Worm (Caenorhabditis elegans): ENCODE results near the gene F46E10.18.

Gene F46E10.18

DNA sequence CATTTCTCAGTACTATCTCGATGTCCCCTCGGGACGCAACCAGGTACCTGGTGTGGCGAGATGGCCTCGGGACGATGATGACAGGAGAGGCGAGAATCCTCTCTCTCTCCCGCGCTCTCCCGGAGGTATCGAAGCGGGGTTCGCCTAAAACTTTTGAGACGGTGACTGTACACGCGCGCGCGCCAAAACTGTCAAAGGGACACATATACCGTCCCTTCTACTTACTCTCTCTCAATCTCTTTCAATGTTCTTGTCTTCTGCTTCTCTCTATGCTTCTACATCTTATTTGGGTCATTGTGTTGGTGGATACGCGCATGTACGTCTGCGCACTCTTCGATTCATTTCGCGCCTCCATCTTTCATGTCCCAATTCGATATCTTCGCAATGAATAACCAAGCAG is 21.0 kb downstream of the F46E10.18 start:
- TF ChIP-seq F49E8.2 (tag; optimal IDR thresholded peaks at IDR 0.05; ENCODE audit: insufficient read depth) (no peak), atf-7 (tag; optimal IDR thresholded peaks at IDR 0.05) (peak; percentile 0), lin-40 (tag; optimal IDR thresholded peaks at IDR 0.05) (no peak), Y79H2A.3 (GFP tag; conservative IDR thresholded peaks at IDR 0.05) (no peak), hsf-1 (GFP tag; IDR thresholded peaks at IDR 0.05) (no peak), lsl-1 (GFP tag; optimal IDR thresholded peaks at IDR 0.05) (no peak), ceh-27 (GFP tag; optimal IDR thresholded peaks at IDR 0.05) (peak; percentile 14), ztf-26 (tag; optimal IDR thresholded peaks at IDR 0.05) (peak; percentile 5), Y67H2A.10 (GFP tag; conservative IDR thresholded peaks at IDR 0.05) (no peak), hmg-20 (GFP tag; IDR thresholded peaks at IDR 0.05) (no peak), let-607 (tag; optimal IDR thresholded peaks at IDR 0.05) (no peak), nhr-120 (GFP tag; IDR thresholded peaks at IDR 0.05) (no peak), zfh-2 (GFP tag; conservative IDR thresholded peaks at IDR 0.05) (peak; percentile 85), F22D6.2 (tag; optimal IDR thresholded peaks at IDR 0.05) (no peak), bed-1 (GFP tag; IDR thresholded peaks at IDR 0.05) (no peak), die-1 (tag; optimal IDR thresholded peaks at IDR 0.05) (peak; percentile 30), madf-6 (GFP tag; IDR thresholded peaks at IDR 0.05) (0 out of 2 replicates have a peak, but pooled peaks have one; percentile 13), cebp-1 (GFP tag; IDR thresholded peaks at IDR 0.05) (no peak), cebp-1 (tag; optimal IDR thresholded peaks at IDR 0.05) (peak; percentile 15), dpl-1 (GFP tag; optimal IDR thresholded peaks at IDR 0.05) (no peak), mcd-1 (GFP tag; IDR thresholded peaks at IDR 0.05) (0 out of 2 replicates have a peak, but pooled peaks have one; percentile 31), lin-26 (GFP tag; IDR thresholded peaks at IDR 0.05) (peak; percentile 26; the same call in 1 of the 2 replicates)

DNA sequence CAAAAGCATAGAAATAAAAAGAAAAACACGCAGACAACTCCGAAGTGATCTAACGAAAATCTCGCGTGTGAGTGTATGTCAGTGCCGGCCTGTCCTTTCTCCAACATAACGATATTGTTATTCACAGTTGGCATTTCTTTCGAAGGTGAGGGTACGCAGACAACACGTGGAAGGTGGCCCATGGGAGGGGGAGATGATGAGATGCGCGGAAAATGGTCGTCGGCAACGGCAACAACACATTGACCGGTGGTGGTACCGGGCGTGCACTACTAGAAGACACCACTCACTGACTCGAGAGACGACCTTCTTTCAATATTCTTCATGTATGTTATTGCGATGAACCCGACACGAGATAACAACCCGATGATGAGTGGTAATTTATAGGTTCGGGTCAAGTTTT is 24.2 kb downstream of the F46E10.18 start:
- TF ChIP-seq lir-1 (GFP tag; conservative IDR thresholded peaks at IDR 0.05): no peak
- no peak for TF ChIP-seq dpl-1 (GFP tag; optimal IDR thresholded peaks at IDR 0.05)
- no peak for TF ChIP-seq snpc-4 (GFP tag; optimal IDR thresholded peaks at IDR 0.05)
- TF ChIP-seq snpc-4 (tag; optimal IDR thresholded peaks at IDR 0.05): no peak
- TF ChIP-seq rcor-1 (GFP tag; IDR thresholded peaks at IDR 0.05): no peak
- no peak for TF ChIP-seq dpff-1 (tag; optimal IDR thresholded peaks at IDR 0.05)
- TF ChIP-seq C06A6.2 (GFP tag; conservative IDR thresholded peaks at IDR 0.05): no peak
- no peak for TF ChIP-seq nfya-2 (GFP tag; IDR thresholded peaks at IDR 0.05)
- no peak for TF ChIP-seq ccch-3 (GFP tag; optimal IDR thresholded peaks at IDR 0.05)
- no peak for TF ChIP-seq aptf-2 (GFP tag; conservative IDR thresholded peaks at IDR 0.05)
- TF ChIP-seq B0261.1 (tag; optimal IDR thresholded peaks at IDR 0.05): no peak
- no peak for TF ChIP-seq C17E4.6 (GFP tag; IDR thresholded peaks at IDR 0.05)
- TF ChIP-seq F57A8.1 (GFP tag; optimal IDR thresholded peaks at IDR 0.05): no peak
- TF ChIP-seq ets-4 (GFP tag; optimal IDR thresholded peaks at IDR 0.05): no peak
- no peak for TF ChIP-seq ekl-4 (GFP tag; IDR thresholded peaks at IDR 0.05)

DNA sequence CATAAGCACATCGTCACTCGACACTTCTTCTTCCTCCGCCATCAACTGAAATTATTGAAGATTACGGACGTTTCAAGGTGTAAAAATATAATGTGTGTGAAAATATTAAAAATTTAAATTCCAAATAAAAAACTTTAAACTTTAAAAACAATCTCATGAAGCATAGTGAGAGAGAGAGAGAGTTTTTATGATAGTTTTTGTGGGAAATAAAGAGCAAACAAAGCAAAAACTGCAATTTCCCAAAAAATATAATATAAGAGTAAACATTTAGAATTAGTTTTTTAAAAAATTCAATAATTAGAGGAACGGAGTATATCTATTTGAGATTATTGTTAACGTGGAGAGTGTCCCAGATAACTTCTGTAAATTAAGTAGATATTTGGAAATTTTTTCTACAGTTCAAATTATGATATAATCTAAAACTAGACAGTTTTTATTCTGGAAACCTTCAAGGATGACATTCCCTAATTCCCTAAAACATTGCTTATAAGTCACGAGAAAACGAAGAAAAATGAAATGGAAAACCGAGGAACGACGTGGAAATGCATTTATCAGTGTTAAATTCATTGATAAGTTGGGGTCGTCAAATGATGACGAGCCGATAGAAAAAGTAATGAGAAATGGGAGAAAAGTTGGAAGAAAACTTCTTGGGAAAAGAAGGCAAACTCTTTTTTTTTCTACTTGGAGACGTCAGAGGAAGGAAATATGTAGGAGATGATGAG is 25.8 kb downstream of the F46E10.18 start, which contains the start of gene dre-1:
Gene dre-1 (minus strand): TSS at position 51 of the 722 bp plus-strand sequence.
- no peak for TF ChIP-seq Y95B8A.8 (GFP tag; IDR thresholded peaks at IDR 0.05)
- TF ChIP-seq nhr-80 (tag; optimal IDR thresholded peaks at IDR 0.05): peak; percentile 48
- no peak for TF ChIP-seq nfya-2 (GFP tag; IDR thresholded peaks at IDR 0.05)

All from whole organism, young adult.